Worm (Caenorhabditis elegans) whole organism, L4/young adult: ENCODE data around the gene nemt-1.

ENCODE experiments used
- W03F9.2 ChIP-seq: fragments of 150-350 bp; optimal IDR thresholded peaks from 2 replicates; lab custom pipeline; 2014; ENCODE audit warnings: missing biosample characterization, missing genetic modification characterization
- dao-5 ChIP-seq: sonication (generic microtip); optimal IDR thresholded peaks from 2 replicates; lab custom pipeline; 2016; ENCODE audit warnings: missing genotype, missing genetic modification characterization, moderate library complexity, missing compliant biosample characterization
- him-1 ChIP-seq: sonication (generic microtip); optimal IDR thresholded peaks from 2 replicates; lab custom pipeline; 2016; ENCODE audit warnings: missing genotype, missing genetic modification reagents, missing genetic modification characterization, missing compliant biosample characterization

- TF ChIP-seq him-1 (tag; lab: Kevin White, UChicago) (no peak), dao-5 (tag; lab: Kevin White, UChicago) (no peak), W03F9.2 (tag; lab: Kevin White, UChicago) (no peak)
These were observed 16.5 kb upstream of the nemt-1 start, which contains the start of the genes coa-4 and T20D3.14 for ce11 chrIV:9335552-9336251.
